Worm (Caenorhabditis elegans): ENCODE results near the gene C05C8.8.

Gene C05C8.8

DNA sequence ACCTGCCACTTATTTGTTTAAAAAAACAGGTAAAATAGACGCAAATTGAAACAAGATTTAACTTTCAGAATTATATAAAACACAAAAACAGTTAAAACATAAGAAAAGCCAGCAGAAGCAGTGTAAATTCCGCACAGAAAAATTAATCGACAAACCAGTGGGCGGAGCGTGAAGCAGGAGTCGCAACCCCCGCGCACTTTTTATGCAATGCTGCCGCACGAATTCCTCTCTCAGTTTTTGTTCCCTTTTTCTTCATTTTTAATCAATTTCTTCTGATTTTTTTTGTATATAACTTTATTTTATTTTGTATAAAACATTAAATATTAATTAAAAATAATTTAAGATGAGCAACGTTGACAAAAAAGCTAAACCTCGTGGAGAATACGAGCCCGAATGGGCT lies 24.1 kb downstream of the C05C8.8 start, which contains the start of the genes gei-6 and krr-1 (continued):
- peak; percentile 42; the same call in 1 of the 2 replicates for TF ChIP-seq zfh-2 (GFP tag; conservative IDR thresholded peaks at IDR 0.05)
- TF ChIP-seq attf-3 (GFP tag; conservative IDR thresholded peaks at IDR 0.05): 0 out of 2 replicates have a peak, but pooled peaks have one; percentile 37
- peak in 1 of 3 experiments; percentile 53 for TF ChIP-seq lin-35 (GFP tag; optimal IDR thresholded peaks at IDR 0.05)
- TF ChIP-seq lin-54 (GFP tag; optimal IDR thresholded peaks at IDR 0.05): peak; percentile 14
- TF ChIP-seq ekl-4 (GFP tag; IDR thresholded peaks at IDR 0.05): 0 out of 2 replicates have a peak, but pooled peaks have one; percentile 36
- TF ChIP-seq rpc-1 (optimal IDR thresholded peaks at IDR 0.05): peak; percentile 34
- no peak for TF ChIP-seq rpc-1 (tag; optimal IDR thresholded peaks at IDR 0.05)
- peak; percentile 50 for TF ChIP-seq snpc-1.1 (tag; optimal IDR thresholded peaks at IDR 0.05; ENCODE audit: insufficient read depth)
- TF ChIP-seq attf-5 (GFP tag; optimal IDR thresholded peaks at IDR 0.05): peak; percentile 60
- peak; percentile 73 for TF ChIP-seq F23B12.7 (tag; optimal IDR thresholded peaks at IDR 0.05; ENCODE audit: insufficient read depth)
- peak; percentile 8 for TF ChIP-seq F49E8.2 (tag; optimal IDR thresholded peaks at IDR 0.05; ENCODE audit: insufficient read depth)
- TF ChIP-seq egrh-3 (GFP tag; IDR thresholded peaks at IDR 0.05): 0 out of 2 replicates have a peak, but pooled peaks have one; percentile 34
- peak; percentile 25 for TF ChIP-seq tbp1 (GFP tag; optimal IDR thresholded peaks at IDR 0.05)
- peak; percentile 52 for TF ChIP-seq ZK185.1 (tag; optimal IDR thresholded peaks at IDR 0.05; ENCODE audit: poor library complexity, severe bottlenecking)

DNA sequence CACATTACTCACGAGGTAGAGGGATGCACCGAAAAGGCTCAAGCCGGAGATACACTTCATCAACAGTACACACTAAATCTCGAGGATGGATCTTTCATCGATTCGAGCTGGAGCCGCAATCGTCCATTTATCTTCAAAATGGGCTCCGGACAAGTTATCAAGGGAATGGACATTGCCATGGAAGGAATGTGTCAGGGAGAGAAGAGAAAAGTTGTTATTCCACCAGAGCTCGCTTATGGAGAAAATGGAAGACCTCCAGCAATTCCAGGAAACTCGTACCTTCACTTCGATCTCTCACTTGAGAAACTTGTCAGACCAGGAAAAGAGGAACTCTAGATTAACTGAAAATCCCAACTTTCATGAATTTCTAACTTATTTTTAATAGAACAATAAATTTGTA lies 29.1 kb downstream of the C05C8.8 start:
- TF ChIP-seq lsl-1 (GFP tag; optimal IDR thresholded peaks at IDR 0.05) (no peak), Y56A3A.18 (GFP tag; IDR thresholded peaks at IDR 0.05) (0 out of 2 replicates have a peak, but pooled peaks have one; percentile 41), madf-3 (GFP tag; IDR thresholded peaks at IDR 0.05) (no peak), F57A8.1 (GFP tag; optimal IDR thresholded peaks at IDR 0.05) (no peak), mcd-1 (GFP tag; IDR thresholded peaks at IDR 0.05) (no peak), ZK185.1 (tag; optimal IDR thresholded peaks at IDR 0.05; ENCODE audit: poor library complexity, severe bottlenecking) (peak; percentile 18), ztf-26 (tag; optimal IDR thresholded peaks at IDR 0.05) (no peak), aptf-2 (GFP tag; conservative IDR thresholded peaks at IDR 0.05) (no peak), attf-6 (GFP tag; IDR thresholded peaks at IDR 0.05) (0 out of 2 replicates have a peak, but pooled peaks have one; percentile 23)

DNA sequence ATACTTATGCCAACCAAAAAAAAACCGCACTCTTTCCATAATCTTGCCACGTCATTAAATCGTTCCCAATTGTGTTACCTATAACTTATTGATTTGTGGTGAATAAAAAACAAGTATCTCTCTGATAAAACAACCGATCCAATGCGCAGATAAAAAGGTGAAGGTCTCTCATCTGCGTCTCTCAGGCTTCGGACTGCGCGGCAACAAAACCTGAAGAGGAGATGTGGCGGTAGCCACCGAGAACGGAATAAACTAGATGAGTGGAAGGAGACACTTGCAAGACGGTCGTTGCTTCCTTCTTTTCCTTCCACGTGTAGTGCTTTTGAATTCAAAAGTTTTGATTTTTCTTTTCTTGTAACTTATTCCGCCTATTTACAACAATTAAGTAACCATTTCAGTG lies 30.0 kb downstream of the C05C8.8 start, which contains the start of gene fkb-3:
TSS of gene fkb-3 (plus strand) at position 277 of the 400 bp plus-strand sequence.
- TF ChIP-seq B0035.1 (tag; optimal IDR thresholded peaks at IDR 0.05): no peak
- TF ChIP-seq hlh-26 (GFP tag; conservative IDR thresholded peaks at IDR 0.05): no peak
- no peak for TF ChIP-seq attf-3 (GFP tag; conservative IDR thresholded peaks at IDR 0.05)
- no peak for TF ChIP-seq fkh-3 (tag; optimal IDR thresholded peaks at IDR 0.05)
- no peak for TF ChIP-seq let-526 (GFP tag; IDR thresholded peaks at IDR 0.05)
- no peak for TF ChIP-seq sptf-2 (GFP tag; optimal IDR thresholded peaks at IDR 0.05)
- TF ChIP-seq dpff-1 (tag; optimal IDR thresholded peaks at IDR 0.05): no peak
- no peak for TF ChIP-seq sea-2 (GFP tag; IDR thresholded peaks at IDR 0.05)
- TF ChIP-seq lin-35 (GFP tag; optimal IDR thresholded peaks at IDR 0.05): no peak
- TF ChIP-seq ceh-27 (GFP tag; optimal IDR thresholded peaks at IDR 0.05): no peak
- no peak for TF ChIP-seq snpc-4 (GFP tag; optimal IDR thresholded peaks at IDR 0.05)
- no peak for TF ChIP-seq snpc-4 (tag; optimal IDR thresholded peaks at IDR 0.05)
- no peak for TF ChIP-seq hrde-1 (tag; optimal IDR thresholded peaks at IDR 0.05; ENCODE audit: borderline replicate concordance)
- no peak for TF ChIP-seq aptf-3 (GFP tag; IDR thresholded peaks at IDR 0.05)
- no peak for TF ChIP-seq snpc-1.1 (tag; optimal IDR thresholded peaks at IDR 0.05; ENCODE audit: insufficient read depth)
- no peak for TF ChIP-seq Y53G8AR.9 (GFP tag; conservative IDR thresholded peaks at IDR 0.05)
- TF ChIP-seq nhr-80 (tag; optimal IDR thresholded peaks at IDR 0.05): no peak
- no peak for TF ChIP-seq lag-1 (GFP tag; IDR thresholded peaks at IDR 0.05)
- TF ChIP-seq ztf-25 (GFP tag; IDR thresholded peaks at IDR 0.05): no peak
- TF ChIP-seq F57A8.1 (GFP tag; optimal IDR thresholded peaks at IDR 0.05): no peak
- no peak for TF ChIP-seq ekl-4 (GFP tag; IDR thresholded peaks at IDR 0.05)

All from whole organism, young adult.